Worm (Caenorhabditis elegans) whole organism, L1 larva: ENCODE results near the gene H06A10.1.

Source experiments
- C04F5.9 ChIP-seq: sonication (generic microtip); optimal IDR thresholded peaks from 2 replicates; lab custom pipeline; 2016; ENCODE audit warnings: missing genetic modification characterization, missing compliant biosample characterization
- C16A3.4 ChIP-seq: fragments of 150-350 bp; optimal IDR thresholded peaks from 2 replicates; lab custom pipeline; 2014; ENCODE audit warnings: missing biosample characterization, missing genetic modification characterization
- F16B12.6 ChIP-seq: fragments of 150-350 bp; optimal IDR thresholded peaks from 2 replicates; lab custom pipeline; 2014; ENCODE audit warnings: missing biosample characterization, missing genetic modification characterization
- Y116A8C.19 ChIP-seq: sonication (generic microtip); optimal IDR thresholded peaks from 2 replicates; lab custom pipeline; 2016; ENCODE audit warnings: missing compliant biosample characterization, missing genetic modification characterization, borderline replicate concordance
- ama-1 ChIP-seq: fragments of 150-350 bp; optimal IDR thresholded peaks from 2 replicates; lab custom pipeline; 2014
- blmp-1 ChIP-seq: fragments of 150-350 bp; optimal IDR thresholded peaks from 2 replicates; lab custom pipeline; 2014; ENCODE audit warnings: missing biosample characterization, missing genetic modification characterization
- ceh-63 ChIP-seq: fragments of 200-800 bp; sonication (Bioruptor generic); optimal IDR thresholded peaks from 2 replicates; lab custom pipeline; 2018; ENCODE audit warnings: mild to moderate bottlenecking, missing genetic modification characterization, missing compliant biosample characterization
- ceh-88 ChIP-seq: fragments of 200-800 bp; sonication (Bioruptor generic); IDR thresholded peaks from 2 replicates; pipeline ENCODE4 v1.3.6; 2022; ENCODE audit warnings: missing genetic modification characterization, missing compliant biosample characterization
- dsc-1 ChIP-seq: sonication (generic microtip); optimal IDR thresholded peaks from 2 replicates; lab custom pipeline; 2016; ENCODE audit warnings: mild to moderate bottlenecking, missing genetic modification characterization, missing compliant biosample characterization
- efl-1 ChIP-seq, 4 experiments: fragments of 150-350 bp; optimal IDR thresholded peaks in 3 of 4; peaks in 1 of 4; 1 replicate in 1 of 4; 2 replicates in 3 of 4; lab custom pipeline; 2014; ENCODE audit warnings: missing biosample characterization in 2 of 4, missing genetic modification characterization in 2 of 4, missing genetic modification reagents in 2 of 4
- efl-3 ChIP-seq: fragments of 200-800 bp; sonication (Bioruptor generic); optimal IDR thresholded peaks from 2 replicates; lab custom pipeline; 2018; ENCODE audit warnings: mild to moderate bottlenecking, missing genetic modification characterization, missing compliant biosample characterization
- egl-27 ChIP-seq, 2 experiments: fragments of 150-350 bp in 1 of 2; sonication (generic microtip); optimal IDR thresholded peaks; 3 replicates each; lab custom pipeline; 2017 to 2018; ENCODE audit warnings: missing biosample characterization in 2 of 2, missing genetic modification characterization in 2 of 2, missing genetic modification reagents in 2 of 2
- elt-2 ChIP-seq: sonication (generic microtip); optimal IDR thresholded peaks from 2 replicates; lab custom pipeline; 2016; ENCODE audit warnings: missing genetic modification characterization, mild to moderate bottlenecking, inconsistent platforms, missing compliant biosample characterization, missing genetic modification reagents
- elt-3 ChIP-seq, 6 experiments: fragments of 150-350 bp in 1 of 6; sonication (generic microtip); optimal IDR thresholded peaks; 2 replicates each; lab custom pipeline; 2017 to 2018; ENCODE audit warnings: missing biosample characterization in 6 of 6, missing genetic modification characterization in 6 of 6, inconsistent platforms in 1 of 6
- ets-5 ChIP-seq: fragments of 200-800 bp; sonication (Bioruptor generic); IDR thresholded peaks from 2 replicates; pipeline ENCODE4 v1.3.6; 2022; ENCODE audit warnings: missing genetic modification characterization, missing compliant biosample characterization
- fos-1 ChIP-seq: fragments of 150-350 bp; optimal IDR thresholded peaks from 2 replicates; lab custom pipeline; 2014; ENCODE audit warnings: missing biosample characterization, missing genetic modification characterization
- isw-1 ChIP-seq: fragments of 200-800 bp; sonication (Bioruptor generic); IDR thresholded peaks from 2 replicates; pipeline ENCODE4 v1.3.6; 2022; ENCODE audit warnings: missing genetic modification characterization, missing compliant biosample characterization
- jun-1 ChIP-seq: fragments of 150-350 bp; optimal IDR thresholded peaks from 2 replicates; lab custom pipeline; 2014; ENCODE audit warnings: missing biosample characterization, missing genetic modification reagents, missing genetic modification characterization
- lin-14 ChIP-seq: fragments of 200-800 bp; sonication (Bioruptor generic); optimal IDR thresholded peaks from 2 replicates; lab custom pipeline; 2018; ENCODE audit warnings: mild to moderate bottlenecking, missing genetic modification characterization, moderate library complexity, missing compliant biosample characterization
- lsy-2 ChIP-seq, 2 experiments: fragments of 150-350 bp; optimal IDR thresholded peaks; 2 replicates each; lab custom pipeline; 2014; ENCODE audit warnings: missing biosample characterization in 2 of 2, missing genetic modification characterization in 2 of 2
- mab-9 ChIP-seq: fragments of 200-800 bp; sonication (Bioruptor generic); IDR thresholded peaks from 2 replicates; pipeline ENCODE4 v1.3.6; 2022; ENCODE audit warnings: missing genetic modification reagents, missing genetic modification characterization, missing compliant biosample characterization
- nhr-11 ChIP-seq: fragments of 150-350 bp; optimal IDR thresholded peaks from 2 replicates; lab custom pipeline; 2014; ENCODE audit warnings: missing biosample characterization, missing genetic modification characterization
- nhr-20 ChIP-seq: sonication (generic microtip); optimal IDR thresholded peaks from 2 replicates; lab custom pipeline; 2016; ENCODE audit warnings: mild to moderate bottlenecking, missing genetic modification characterization, missing compliant biosample characterization
- nhr-28 ChIP-seq: fragments of 150-350 bp; optimal IDR thresholded peaks from 2 replicates; lab custom pipeline; 2014; ENCODE audit warnings: missing biosample characterization, missing genetic modification characterization
- nhr-47 ChIP-seq: sonication (generic microtip); optimal IDR thresholded peaks from 2 replicates; lab custom pipeline; 2016; ENCODE audit warnings: mild to moderate bottlenecking, missing genetic modification characterization, moderate library complexity, missing compliant biosample characterization
- nhr-71 ChIP-seq: sonication (generic microtip); optimal IDR thresholded peaks from 2 replicates; lab custom pipeline; 2016; ENCODE audit warnings: mild to moderate bottlenecking, missing genetic modification characterization, moderate library complexity, missing compliant biosample characterization
- nhr-84 ChIP-seq: sonication (generic microtip); optimal IDR thresholded peaks from 2 replicates; lab custom pipeline; 2017; ENCODE audit warnings: missing biosample characterization, missing genetic modification characterization
- nhr-85 ChIP-seq: sonication (generic microtip); peaks from one replicate; lab custom pipeline; 2016; ENCODE audit warnings: missing genetic modification characterization, inconsistent platforms, missing compliant biosample characterization
- nhr-90 ChIP-seq: sonication (generic microtip); optimal IDR thresholded peaks from 2 replicates; lab custom pipeline; 2016; ENCODE audit warnings: mild to moderate bottlenecking, missing genetic modification characterization, missing compliant biosample characterization; ENCODE audit not compliant: poor library complexity
- rnt-1 ChIP-seq: sonication (generic microtip); optimal IDR thresholded peaks from 2 replicates; lab custom pipeline; 2016; ENCODE audit warnings: mild to moderate bottlenecking, missing genetic modification characterization, moderate library complexity, missing compliant biosample characterization
- snpc-4 ChIP-seq: fragments of 150-350 bp; optimal IDR thresholded peaks from 2 replicates; lab custom pipeline; 2014; ENCODE audit warnings: missing biosample characterization, missing genetic modification characterization
- snu-23 ChIP-seq: sonication (generic microtip); optimal IDR thresholded peaks from 2 replicates; lab custom pipeline; 2016; ENCODE audit warnings: missing genetic modification characterization, missing compliant biosample characterization
- sptf-1 ChIP-seq: fragments of 150-350 bp; optimal IDR thresholded peaks from 2 replicates; lab custom pipeline; 2014; ENCODE audit warnings: missing biosample characterization, missing genetic modification characterization
- sup-37 ChIP-seq: fragments of 200-800 bp; sonication (Bioruptor generic); optimal IDR thresholded peaks from 2 replicates; lab custom pipeline; 2018; ENCODE audit warnings: mild to moderate bottlenecking, missing genetic modification characterization, missing compliant biosample characterization
- tlp-1 ChIP-seq: fragments of 150-350 bp; optimal IDR thresholded peaks from 2 replicates; lab custom pipeline; 2014; ENCODE audit warnings: missing biosample characterization, missing genetic modification characterization
- zip-4 ChIP-seq: fragments of 200-800 bp; sonication (Bioruptor generic); optimal IDR thresholded peaks from 2 replicates; lab custom pipeline; 2018; ENCODE audit warnings: mild to moderate bottlenecking, missing genetic modification characterization, moderate library complexity, missing compliant biosample characterization
- ztf-11 ChIP-seq, 2 experiments: sonication (generic microtip); optimal IDR thresholded peaks; 2 replicates each; lab custom pipeline; 2016 to 2017; ENCODE audit warnings: missing genetic modification characterization in 2 of 2, missing biosample characterization in 1 of 2, missing compliant biosample characterization in 1 of 2
- ztf-4 ChIP-seq: fragments of 150-350 bp; optimal IDR thresholded peaks from 2 replicates; lab custom pipeline; 2014; ENCODE audit warnings: missing biosample characterization, missing genetic modification characterization

H06A10.1 gene

ce11 chrX:13518861-13519713, 11.8 kb downstream of the H06A10.1 start, which contains the start of the genes cdk-4 and F18H3.1 (continued):
- TF ChIP-seq elt-2 (peak; percentile 5), fos-1 (tag; lab: Kevin White, UChicago) (no peak), ceh-88 (GFP tag; lab: Robert Waterston, UW) (no peak), ztf-11 (tag; optimal IDR thresholded peaks at IDR 0.05; lab: Kevin White, UChicago) (peak in 1 of 2 experiments; percentile 41)

DNA sequence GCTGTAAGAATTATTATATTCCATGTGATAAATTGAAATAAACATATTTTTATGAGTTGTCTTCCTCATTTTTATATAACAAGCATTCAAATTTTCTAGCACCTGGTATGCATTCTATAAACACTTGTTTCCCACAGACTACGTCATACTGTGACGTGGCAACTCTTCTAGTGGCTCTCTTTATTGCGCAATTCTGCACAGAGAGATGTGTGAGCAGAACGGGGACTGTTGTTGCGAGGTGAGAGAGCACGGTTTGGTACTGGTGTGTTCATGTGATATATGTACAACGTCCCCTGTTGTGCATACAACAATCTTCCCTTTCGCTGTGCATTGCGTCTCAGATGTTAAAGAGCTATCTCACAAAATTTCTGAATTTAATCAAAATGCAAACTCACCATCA, 17.8 kb downstream of the H06A10.1 start:
- TF ChIP-seq nhr-85 (tag; lab: Kevin White, UChicago): no peak
- no peak for TF ChIP-seq snpc-4 (tag; lab: Kevin White, UChicago)
- no peak for TF ChIP-seq sptf-1 (tag; lab: Kevin White, UChicago)
- TF ChIP-seq elt-2: no peak
- no peak for TF ChIP-seq sup-37
- TF ChIP-seq nhr-47 (tag; lab: Kevin White, UChicago): no peak
- no peak for TF ChIP-seq C16A3.4
- no peak for TF ChIP-seq Y116A8C.19 (tag; lab: Kevin White, UChicago)
- no peak for TF ChIP-seq nhr-90 (tag; lab: Kevin White, UChicago)
- TF ChIP-seq nhr-11 (tag; lab: Kevin White, UChicago): no peak
- no peak for TF ChIP-seq tlp-1 (tag; lab: Kevin White, UChicago)
- TF ChIP-seq C04F5.9: no peak
- no peak for TF ChIP-seq zip-4 (GFP tag; lab: Kevin White, UChicago)
- no peak for TF ChIP-seq F16B12.6 (tag; lab: Kevin White, UChicago)
- no peak for TF ChIP-seq nhr-28

DNA sequence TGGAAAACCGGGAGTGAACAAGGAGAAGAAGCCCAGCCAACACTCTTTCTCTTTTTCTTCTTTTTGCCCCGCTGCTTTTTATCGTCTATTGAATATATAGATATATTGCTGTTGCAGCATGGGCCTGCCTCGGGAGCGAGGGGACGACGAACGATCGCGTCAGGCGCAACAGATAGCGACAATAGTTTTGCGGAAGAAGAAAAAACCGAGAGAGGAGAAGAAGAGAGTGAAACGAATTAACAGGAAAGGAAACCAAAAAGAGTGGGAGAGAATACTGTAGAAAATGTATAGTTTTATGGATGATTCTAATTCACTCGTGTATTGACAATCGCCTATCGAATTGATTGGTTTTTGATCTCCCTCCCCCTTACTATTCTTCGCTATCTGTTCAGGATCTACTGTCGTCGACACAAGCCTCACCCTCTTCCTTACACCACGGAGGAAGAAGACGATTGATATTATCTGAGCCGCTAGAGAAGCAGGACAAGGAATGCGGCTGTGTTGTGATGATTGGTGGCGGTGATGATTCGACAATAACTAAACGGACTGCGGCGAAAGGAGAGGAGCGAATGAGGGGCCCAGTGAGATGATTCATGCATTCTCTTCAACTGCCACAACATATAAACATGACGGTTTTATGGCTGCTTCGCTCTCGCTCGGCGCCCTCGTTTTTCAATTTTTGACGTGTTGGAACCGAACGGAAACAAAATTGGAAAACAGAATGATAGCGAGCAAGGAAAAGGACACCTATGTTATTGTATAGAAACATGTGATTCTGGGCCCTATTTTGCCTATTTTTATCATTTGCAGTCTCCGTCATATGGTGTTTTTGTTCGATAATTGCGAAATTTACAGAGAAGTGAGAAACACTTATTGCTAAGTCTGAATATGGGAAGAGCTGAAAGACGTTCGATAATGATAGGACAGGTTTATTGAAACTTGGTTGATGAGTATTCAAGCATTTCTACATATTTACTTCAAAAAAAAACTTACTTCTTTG, 19.2 kb downstream of the H06A10.1 start:
- TF ChIP-seq ets-5 (GFP tag; lab: Robert Waterston, UW) (no peak), efl-3 (GFP tag; lab: Kevin White, UChicago) (no peak), snu-23 (GFP tag; lab: Kevin White, UChicago) (peak; percentile 25), rnt-1 (peak; percentile 19), efl-1 (optimal IDR thresholded peaks at IDR 0.05; lab: Kevin White, UChicago) (no peak), efl-1 (GFP tag; optimal IDR thresholded peaks at IDR 0.05 in 1 of 2; lab: Kevin White, UChicago) (no peak), zip-4 (GFP tag; lab: Kevin White, UChicago) (no peak), nhr-71 (peak; percentile 27), ceh-63 (GFP tag; lab: Kevin White, UChicago) (no peak), blmp-1 (tag; lab: Kevin White, UChicago) (peak; percentile 89), nhr-20 (tag; lab: Kevin White, UChicago) (peak; percentile 23), dsc-1 (no peak), ama-1 (lab: Kevin White, UChicago) (no peak), egl-27 (tag; optimal IDR thresholded peaks at IDR 0.05; lab: Kevin White, UChicago) (no peak), isw-1 (GFP tag; lab: Robert Waterston, UW) (no peak), ceh-88 (GFP tag; lab: Robert Waterston, UW) (no peak), lin-14 (GFP tag; lab: Kevin White, UChicago) (peak; percentile 57), jun-1 (tag; lab: Kevin White, UChicago) (peak; percentile 22), nhr-85 (tag; lab: Kevin White, UChicago) (peak; percentile 62), nhr-84 (tag; lab: Kevin White, UChicago) (no peak), mab-9 (no peak), C04F5.9 (no peak), lsy-2 (tag; optimal IDR thresholded peaks at IDR 0.05; lab: Kevin White, UChicago) (peak in 1 of 2 experiments; percentile 47), ztf-4 (tag; lab: Kevin White, UChicago) (no peak), elt-3 (tag; optimal IDR thresholded peaks at IDR 0.05; lab: Kevin White, UChicago) (peak in 1 of 6 experiments; percentile 54), C16A3.4 (peak; percentile 13)
